Worm (Caenorhabditis elegans): ENCODE measurements around the gene C49C3.9.

DNA sequence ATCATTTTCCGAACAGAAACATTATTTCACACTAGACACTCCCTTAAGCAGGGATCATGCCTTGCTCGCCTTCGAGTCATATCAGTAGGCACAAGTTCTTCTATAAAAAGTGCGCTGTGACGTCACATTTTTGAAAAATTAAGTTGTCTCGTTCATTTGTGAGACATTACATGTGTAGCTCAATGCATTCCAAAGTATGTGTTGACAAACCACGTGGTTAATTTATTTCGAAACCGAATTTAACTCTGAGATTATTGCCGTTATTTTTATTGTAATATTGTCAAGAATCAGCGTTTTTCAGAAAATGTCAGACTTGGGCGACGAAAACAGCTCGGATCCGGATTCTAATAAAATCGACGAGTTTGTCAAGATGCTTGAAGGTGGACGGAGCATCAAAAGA, 47.6 kb downstream of the C49C3.9 start, which contains the start of gene T28F3.5:
- TF ChIP-seq nhr-11 (tag; optimal IDR thresholded peaks at IDR 0.05) = no peak
- TF ChIP-seq ztf-11 (tag; optimal IDR thresholded peaks at IDR 0.05) = no peak
- no peak for TF ChIP-seq tbx-2 (tag; optimal IDR thresholded peaks at IDR 0.05)
- no peak for TF ChIP-seq ceh-28 (tag; optimal IDR thresholded peaks at IDR 0.05)
- no peak for TF ChIP-seq R02D3.7 (tag; optimal IDR thresholded peaks at IDR 0.05)
- TF ChIP-seq lin-39 (tag; optimal IDR thresholded peaks at IDR 0.05) = no peak

Data from whole organism, L3 larva.